Fruit fly (Drosophila melanogaster) whole organism: Measurements from ENCODE around the gene CG11723.

Experiments
- CG8478 ChIP-seq: fragments of >200 bp; optimal IDR thresholded peaks from 2 replicates; lab custom pipeline; 2018; ENCODE audit warnings: inconsistent platforms
- EcR ChIP-seq, 2 experiments: fragments of >200 bp; optimal IDR thresholded peaks; 2 replicates each; lab custom pipeline; 2017; ENCODE audit warnings: missing biosample characterization in 2 of 2, missing genetic modification characterization in 2 of 2, missing genetic modification reagents in 2 of 2
- pan ChIP-seq: fragments of >200 bp; optimal IDR thresholded peaks from 2 replicates; lab custom pipeline; 2017
- psq ChIP-seq: fragments of >200 bp; optimal IDR thresholded peaks from 2 replicates; lab custom pipeline; 2017

dm6 chr2L:2178810-2179143, 31.7 kb upstream of the CG11723 start:
- TF ChIP-seq CG8478 (lab: Kevin White, UChicago): no peak
- no peak for TF ChIP-seq EcR (GFP tag; optimal IDR thresholded peaks at IDR 0.05; lab: Kevin White, UChicago)
- no peak for TF ChIP-seq pan (lab: Kevin White, UChicago)
- TF ChIP-seq psq: no peak
